Fruit fly (Drosophila melanogaster): ENCODE data around the gene alph.

alph gene

dm6 chr3R:29592139-29592814, 646 bp downstream of the alph start:
- no peak for TF ChIP-seq tj (GFP tag; optimal IDR thresholded peaks at IDR 0.05)
- no peak for TF ChIP-seq CG1620 (GFP tag; optimal IDR thresholded peaks at IDR 0.05)
- TF ChIP-seq cic (GFP tag; optimal IDR thresholded peaks at IDR 0.05): no peak
- no peak for TF ChIP-seq kay (GFP tag; ENCODE audit: borderline replicate concordance)
- TF ChIP-seq Mnt (GFP tag; optimal IDR thresholded peaks at IDR 0.05): no peak
- no peak for TF ChIP-seq CG11617 (GFP tag; optimal IDR thresholded peaks at IDR 0.05)
- TF ChIP-seq CG12768 (GFP tag; optimal IDR thresholded peaks at IDR 0.05): no peak
- no peak for TF ChIP-seq cnc (optimal IDR thresholded peaks at IDR 0.05)
- no peak for TF ChIP-seq CG5204 (GFP tag; optimal IDR thresholded peaks at IDR 0.05)
- no peak for TF ChIP-seq Hr96 (GFP tag; optimal IDR thresholded peaks at IDR 0.05)
- TF ChIP-seq Clk (GFP tag; optimal IDR thresholded peaks at IDR 0.05): no peak
- no peak for TF ChIP-seq pad (GFP tag; optimal IDR thresholded peaks at IDR 0.05)
- no peak for TF ChIP-seq toe (GFP tag; optimal IDR thresholded peaks at IDR 0.05)
- no peak for TF ChIP-seq Crg-1 (GFP tag; optimal IDR thresholded peaks at IDR 0.05)
- TF ChIP-seq ovo (GFP tag; optimal IDR thresholded peaks at IDR 0.05): no peak
- TF ChIP-seq CG33017 (tag; optimal IDR thresholded peaks at IDR 0.05): no peak
- TF ChIP-seq CG7101 (tag; optimal IDR thresholded peaks at IDR 0.05): no peak
- no peak for TF ChIP-seq CG7045 (GFP tag; optimal IDR thresholded peaks at IDR 0.05)
- TF ChIP-seq CG14711 (tag; optimal IDR thresholded peaks at IDR 0.05): no peak
- TF ChIP-seq bab1 (GFP tag; optimal IDR thresholded peaks at IDR 0.05): no peak

dm6 chr3R:29600762-29601161, 9.1 kb downstream of the alph start, which contains the start of gene CG7568:
Gene CG7568, minus strand, starts transcription at chr3R:29600862.
- TF ChIP-seq kay (GFP tag; ENCODE audit: borderline replicate concordance): no peak
- no peak for TF ChIP-seq ovo (GFP tag; optimal IDR thresholded peaks at IDR 0.05)
- no peak for TF ChIP-seq Clk (GFP tag; optimal IDR thresholded peaks at IDR 0.05)
- TF ChIP-seq Crg-1 (GFP tag; optimal IDR thresholded peaks at IDR 0.05): no peak
- TF ChIP-seq cnc (optimal IDR thresholded peaks at IDR 0.05): no peak
- no peak for TF ChIP-seq CG7045 (GFP tag; optimal IDR thresholded peaks at IDR 0.05)
- TF ChIP-seq CG7101 (tag; optimal IDR thresholded peaks at IDR 0.05): no peak
- no peak for TF ChIP-seq bab1 (GFP tag; optimal IDR thresholded peaks at IDR 0.05)
- no peak for TF ChIP-seq toe (GFP tag; optimal IDR thresholded peaks at IDR 0.05)
- no peak for TF ChIP-seq CG33017 (tag; optimal IDR thresholded peaks at IDR 0.05)
- TF ChIP-seq tj (GFP tag; optimal IDR thresholded peaks at IDR 0.05): no peak
- TF ChIP-seq CG5204 (GFP tag; optimal IDR thresholded peaks at IDR 0.05): no peak

DNA sequence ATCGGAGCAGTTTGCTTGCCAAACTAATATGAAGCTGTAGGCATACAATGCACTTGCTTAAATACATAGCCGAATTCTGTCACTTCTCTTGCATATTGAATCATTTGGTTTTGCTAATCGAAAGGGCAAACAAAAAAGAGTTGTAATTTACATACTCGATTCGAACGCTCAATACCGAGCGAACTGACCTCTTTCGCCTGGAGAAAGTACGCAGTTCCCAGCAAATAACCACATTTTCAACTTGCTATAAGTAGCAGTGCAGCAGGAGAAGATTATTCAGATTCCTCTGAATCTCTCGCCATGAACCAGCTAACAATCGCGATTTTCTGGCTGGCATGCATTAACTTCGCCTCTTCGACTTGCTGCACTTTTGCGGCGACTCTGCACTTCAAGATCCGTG, 16.5 kb downstream of the alph start, which contains the start of gene Diedel2:
Diedel2 (plus strand) TSS at position 301 of the 400 bp plus-strand sequence.
- no peak for TF ChIP-seq CG7045 (GFP tag; optimal IDR thresholded peaks at IDR 0.05)
- TF ChIP-seq Hr96 (GFP tag; optimal IDR thresholded peaks at IDR 0.05): no peak
- TF ChIP-seq cnc (optimal IDR thresholded peaks at IDR 0.05): no peak
- TF ChIP-seq Mnt (GFP tag; optimal IDR thresholded peaks at IDR 0.05): no peak

dm6 chr3R:29610958-29611357, 19.3 kb downstream of the alph start:
- TF ChIP-seq CG12768 (GFP tag; optimal IDR thresholded peaks at IDR 0.05) (no peak), pad (GFP tag; optimal IDR thresholded peaks at IDR 0.05) (no peak), cic (GFP tag; optimal IDR thresholded peaks at IDR 0.05) (no peak), CG5204 (GFP tag; optimal IDR thresholded peaks at IDR 0.05) (no peak), Mnt (GFP tag; optimal IDR thresholded peaks at IDR 0.05) (no peak), toe (GFP tag; optimal IDR thresholded peaks at IDR 0.05) (no peak), CG7101 (tag; optimal IDR thresholded peaks at IDR 0.05) (no peak), bab1 (GFP tag; optimal IDR thresholded peaks at IDR 0.05) (no peak), CG33017 (tag; optimal IDR thresholded peaks at IDR 0.05) (no peak), CG11617 (GFP tag; optimal IDR thresholded peaks at IDR 0.05) (no peak), ovo (GFP tag; optimal IDR thresholded peaks at IDR 0.05) (no peak), Crg-1 (GFP tag; optimal IDR thresholded peaks at IDR 0.05) (no peak)

dm6 chr3R:29617197-29617596, 25.6 kb downstream of the alph start:
- TF ChIP-seq CG14711 (tag; optimal IDR thresholded peaks at IDR 0.05): no peak
- no peak for TF ChIP-seq bab1 (GFP tag; optimal IDR thresholded peaks at IDR 0.05)
- TF ChIP-seq Clk (GFP tag; optimal IDR thresholded peaks at IDR 0.05): no peak
- no peak for TF ChIP-seq CG33017 (tag; optimal IDR thresholded peaks at IDR 0.05)
- no peak for TF ChIP-seq Crg-1 (GFP tag; optimal IDR thresholded peaks at IDR 0.05)
- no peak for TF ChIP-seq CG5204 (GFP tag; optimal IDR thresholded peaks at IDR 0.05)
- TF ChIP-seq CG7101 (tag; optimal IDR thresholded peaks at IDR 0.05): no peak
- no peak for TF ChIP-seq kay (GFP tag; ENCODE audit: borderline replicate concordance)
- no peak for TF ChIP-seq tj (GFP tag; optimal IDR thresholded peaks at IDR 0.05)
- TF ChIP-seq CG11617 (GFP tag; optimal IDR thresholded peaks at IDR 0.05): no peak
- no peak for TF ChIP-seq pad (GFP tag; optimal IDR thresholded peaks at IDR 0.05)
- no peak for TF ChIP-seq cic (GFP tag; optimal IDR thresholded peaks at IDR 0.05)
- TF ChIP-seq cnc (optimal IDR thresholded peaks at IDR 0.05): no peak

DNA sequence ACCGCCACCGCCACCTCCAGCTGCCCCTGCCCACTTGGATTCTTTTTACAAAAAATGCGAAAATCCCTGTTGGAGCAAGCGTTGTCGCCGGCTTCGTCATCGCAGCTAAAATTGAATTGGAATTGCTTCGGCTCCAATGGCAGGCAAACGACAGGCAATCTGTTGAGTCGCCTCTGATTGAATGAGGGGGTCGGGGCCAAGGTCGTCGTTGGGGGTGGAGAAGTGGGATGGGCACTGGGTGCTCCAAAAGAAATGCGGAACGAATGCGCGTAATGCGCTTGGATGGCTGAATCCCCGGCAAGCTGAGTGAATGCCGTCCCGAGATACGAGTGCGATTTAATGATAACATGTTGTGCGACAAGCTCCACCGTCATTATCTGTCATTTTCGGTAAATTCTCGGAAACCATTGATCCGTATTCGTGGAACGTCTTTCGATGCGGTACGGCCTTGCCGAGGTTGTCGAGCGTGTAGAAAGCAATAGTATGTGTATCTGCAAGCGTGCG, 26.1 kb downstream of the alph start:
- TF ChIP-seq pad (GFP tag; optimal IDR thresholded peaks at IDR 0.05): no peak

Data from whole organism, adult.